Worm (Caenorhabditis elegans) whole organism, L3 larva: ENCODE measurements around the gene K02D10.1.

Source experiments
- daf-12 ChIP-seq: fragments of 150-350 bp; optimal IDR thresholded peaks from 2 replicates; lab custom pipeline; 2014; ENCODE audit warnings: missing biosample characterization, missing genetic modification reagents, missing genetic modification characterization
- lin-39 ChIP-seq: fragments of 150-350 bp; optimal IDR thresholded peaks from 2 replicates; lab custom pipeline; 2018; ENCODE audit warnings: missing biosample characterization, missing genetic modification reagents, missing genetic modification characterization
- nhr-77 ChIP-seq: fragments of 150-350 bp; optimal IDR thresholded peaks from 2 replicates; lab custom pipeline; 2014; ENCODE audit warnings: missing biosample characterization, missing genetic modification characterization

DNA sequence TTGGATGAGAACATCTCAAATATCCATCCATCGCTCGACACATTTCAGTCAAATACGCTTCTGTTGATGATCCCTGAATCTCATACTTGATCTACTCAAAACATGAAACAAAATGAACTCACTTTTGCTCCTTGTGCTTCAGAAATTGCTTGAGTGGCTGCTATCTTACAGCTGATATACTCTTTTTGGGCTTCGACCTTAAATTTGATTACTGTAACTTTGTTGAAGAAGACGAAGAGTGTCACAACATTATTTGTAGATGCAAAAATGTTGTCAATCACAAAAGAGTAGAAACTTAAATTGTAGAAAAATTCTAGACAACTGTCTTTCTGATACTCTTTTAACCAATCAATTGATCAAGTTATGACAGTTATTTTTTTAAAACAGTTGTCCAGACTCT, 26.8 kb upstream of the K02D10.1 start:
- TF ChIP-seq daf-12 (tag; lab: Kevin White, UChicago) (no peak), lin-39 (tag; lab: Kevin White, UChicago) (no peak), nhr-77 (tag; lab: Kevin White, UChicago) (no peak)
